Fruit fly (Drosophila melanogaster) whole organism, embryonic: ENCODE results near the gene CDase.

ENCODE experiments used
- Atf-2 ChIP-seq: fragments of 200-800 bp; sonication (Bioruptor generic); optimal IDR thresholded peaks from 2 replicates; lab custom pipeline; 2016; ENCODE audit warnings: missing biosample characterization, missing genetic modification characterization
- Awh ChIP-seq: fragments of 200-800 bp; sonication (Bioruptor generic); IDR thresholded peaks from 2 replicates; pipeline ENCODE4, ENCODE4 v1.3.6; 2022; ENCODE audit warnings: missing biosample characterization, missing genetic modification characterization
- Blimp-1 ChIP-seq: fragments of 200-800 bp; sonication (Bioruptor generic); optimal IDR thresholded peaks from 3 replicates; lab custom pipeline; 2018; ENCODE audit warnings: missing biosample characterization, missing genetic modification characterization, mild to moderate bottlenecking, moderate library complexity, missing genetic modification reagents
- CG10209 ChIP-seq: fragments of 200-800 bp; sonication (Bioruptor generic); optimal IDR thresholded peaks from 3 replicates; lab custom pipeline; 2017; ENCODE audit warnings: missing biosample characterization, mild to moderate bottlenecking, missing genetic modification characterization, missing genetic modification reagents
- CG10654 ChIP-seq: fragments of 200-800 bp; sonication (Bioruptor generic); optimal IDR thresholded peaks from 2 replicates; lab custom pipeline; 2016; ENCODE audit warnings: missing biosample characterization, missing genetic modification characterization
- CG11398 ChIP-seq: fragments of 200-800 bp; sonication (Bioruptor generic); optimal IDR thresholded peaks from 2 replicates; lab custom pipeline; 2016; ENCODE audit warnings: missing biosample characterization, missing genetic modification characterization
- CG12155 ChIP-seq: fragments of 200-800 bp; sonication (Bioruptor generic); optimal IDR thresholded peaks from 3 replicates; lab custom pipeline; 2016; ENCODE audit warnings: missing biosample characterization, missing genetic modification characterization
- CG12299 ChIP-seq: fragments of 200-800 bp; sonication (Bioruptor generic); optimal IDR thresholded peaks from 2 replicates; lab custom pipeline; 2018; ENCODE audit warnings: missing biosample characterization, mild to moderate bottlenecking, missing genetic modification characterization
- CG12942 ChIP-seq: fragments of 200-800 bp; sonication (Bioruptor generic); optimal IDR thresholded peaks from 3 replicates; lab custom pipeline; 2016; ENCODE audit warnings: missing biosample characterization, missing genetic modification characterization
- CG13123 ChIP-seq: fragments of 200-800 bp; sonication (Bioruptor generic); optimal IDR thresholded peaks from 2 replicates; lab custom pipeline; 2016; ENCODE audit warnings: missing biosample characterization, missing genetic modification characterization
- CG13287 ChIP-seq: fragments of 200-800 bp; sonication (Bioruptor generic); IDR thresholded peaks from 2 replicates; pipeline ENCODE4 v1.3.6; 2022; ENCODE audit warnings: missing biosample characterization, missing genetic modification characterization; ENCODE audit not compliant: partially characterized antibody
- CG14014 ChIP-seq: fragments of 200-800 bp; sonication (Bioruptor generic); IDR thresholded peaks from 2 replicates; pipeline ENCODE4 v1.3.6; 2022; ENCODE audit warnings: missing biosample characterization, missing genetic modification characterization
- CG14965 ChIP-seq: fragments of 200-800 bp; sonication (Bioruptor generic); optimal IDR thresholded peaks from 2 replicates; lab custom pipeline; 2016; ENCODE audit warnings: missing biosample characterization, missing genetic modification characterization, borderline replicate concordance
- CG15269 ChIP-seq: fragments of 200-800 bp; sonication (Bioruptor generic); optimal IDR thresholded peaks from 2 replicates; lab custom pipeline; 2018; ENCODE audit warnings: missing biosample characterization, mild to moderate bottlenecking, missing genetic modification characterization, moderate library complexity
- CG17385 ChIP-seq: fragments of 200-800 bp; sonication (Bioruptor generic); optimal IDR thresholded peaks from 3 replicates; lab custom pipeline; 2018; ENCODE audit warnings: missing biosample characterization, mild to moderate bottlenecking, missing genetic modification characterization
- CG17802 ChIP-seq: fragments of 200-800 bp; sonication (Bioruptor generic); optimal IDR thresholded peaks from 2 replicates; lab custom pipeline; 2018; ENCODE audit warnings: missing biosample characterization, mild to moderate bottlenecking, missing genetic modification characterization, moderate library complexity
- CG18599 ChIP-seq: fragments of 200-800 bp; sonication (Bioruptor generic); optimal IDR thresholded peaks from 3 replicates; lab custom pipeline; 2017; ENCODE audit warnings: missing biosample characterization, missing genetic modification characterization, mild to moderate bottlenecking, moderate library complexity, missing genetic modification reagents
- CG2120 ChIP-seq: fragments of 200-800 bp; sonication (Bioruptor generic); optimal IDR thresholded peaks from 3 replicates; lab custom pipeline; 2016; ENCODE audit warnings: missing biosample characterization, missing genetic modification characterization
- CG2712 ChIP-seq: fragments of 200-800 bp; optimal IDR thresholded peaks from 3 replicates; lab custom pipeline; 2019; ENCODE audit warnings: missing biosample characterization, mild to moderate bottlenecking, missing genetic modification characterization, moderate library complexity
- CG31224 ChIP-seq: fragments of 200-800 bp; sonication (Bioruptor generic); IDR thresholded peaks from 2 replicates; pipeline ENCODE4 v1.3.6; 2022; ENCODE audit warnings: missing biosample characterization, missing genetic modification characterization
- CG34422 ChIP-seq: fragments of 200-800 bp; sonication (Bioruptor generic); IDR thresholded peaks from 3 replicates; pipeline ENCODE4 v1.3.6; 2022; ENCODE audit warnings: missing biosample characterization, missing genetic modification characterization
- CG3995 ChIP-seq: fragments of 200-800 bp; sonication (Bioruptor generic); optimal IDR thresholded peaks from 3 replicates; lab custom pipeline; 2016; ENCODE audit warnings: missing biosample characterization, missing genetic modification characterization
- CG42726 ChIP-seq: fragments of 200-800 bp; sonication (Bioruptor generic); IDR thresholded peaks from 2 replicates; pipeline ENCODE4 v1.3.6; 2022; ENCODE audit warnings: missing biosample characterization, missing genetic modification characterization; ENCODE audit not compliant: partially characterized antibody
- CG6175 ChIP-seq: fragments of 200-800 bp; sonication (Bioruptor generic); IDR thresholded peaks from 3 replicates; pipeline ENCODE4 v1.3.6; 2022; ENCODE audit warnings: missing biosample characterization, missing genetic modification characterization
- CG6254 ChIP-seq: fragments of 200-800 bp; sonication (Bioruptor generic); optimal IDR thresholded peaks from 3 replicates; lab custom pipeline; 2017; ENCODE audit warnings: mild to moderate bottlenecking, missing biosample characterization, missing genetic modification reagents, missing genetic modification characterization
- CG6272 ChIP-seq: fragments of 200-800 bp; sonication (Bioruptor generic); IDR thresholded peaks from 2 replicates; pipeline ENCODE4 v1.3.6; 2022; ENCODE audit warnings: missing biosample characterization, missing genetic modification characterization
- CG7372 ChIP-seq: fragments of 200-800 bp; sonication (Bioruptor generic); IDR thresholded peaks from 2 replicates; pipeline ENCODE4 v1.3.6; 2022; ENCODE audit warnings: missing biosample characterization, missing genetic modification characterization
- CG8388 ChIP-seq: fragments of 200-800 bp; sonication (Bioruptor generic); optimal IDR thresholded peaks from 2 replicates; lab custom pipeline; 2019; ENCODE audit warnings: missing biosample characterization, mild to moderate bottlenecking, missing genetic modification characterization, moderate library complexity
- CG8478 ChIP-seq: fragments of >200 bp; optimal IDR thresholded peaks from 2 replicates; lab custom pipeline; 2018
- CG9932 ChIP-seq: fragments of 200-800 bp; sonication (Bioruptor generic); IDR thresholded peaks from 2 replicates; pipeline ENCODE4 v1.3.6; 2022; ENCODE audit warnings: missing biosample characterization, missing genetic modification characterization
- Dref ChIP-seq: fragments of 200-800 bp; sonication (Bioruptor generic); IDR thresholded peaks from 2 replicates; pipeline ENCODE4 v1.3.6; 2022; ENCODE audit warnings: missing biosample characterization, missing genetic modification characterization
- H15 ChIP-seq: fragments of 200-800 bp; sonication (Bioruptor generic); IDR thresholded peaks from 3 replicates; pipeline ENCODE4 v1.3.6; 2022; ENCODE audit warnings: missing biosample characterization, missing genetic modification characterization
- HmgD ChIP-seq: fragments of 200-800 bp; sonication (Bioruptor generic); optimal IDR thresholded peaks from 3 replicates; lab custom pipeline; 2016; ENCODE audit warnings: missing biosample characterization, missing genetic modification characterization
- Nf-YA ChIP-seq: fragments of 200-800 bp; sonication (Bioruptor generic); IDR thresholded peaks from 2 replicates; pipeline ENCODE4 v1.3.6; 2022; ENCODE audit warnings: missing biosample characterization, missing genetic modification characterization
- Opbp ChIP-seq: fragments of 200-800 bp; sonication (Bioruptor generic); IDR thresholded peaks from 3 replicates; pipeline ENCODE4 v1.3.6; 2022; ENCODE audit warnings: missing biosample characterization, missing genetic modification characterization; ENCODE audit not compliant: partially characterized antibody
- abd-A ChIP-seq: fragments of 200-800 bp; sonication (Bioruptor generic); optimal IDR thresholded peaks from 3 replicates; lab custom pipeline; 2019; ENCODE audit warnings: missing biosample characterization, mild to moderate bottlenecking, missing genetic modification characterization, moderate library complexity
- cato ChIP-seq: fragments of 200-800 bp; sonication (Bioruptor generic); optimal IDR thresholded peaks from 2 replicates; lab custom pipeline; 2016; ENCODE audit warnings: missing biosample characterization, missing genetic modification characterization, borderline replicate concordance
- chm ChIP-seq: fragments of 200-800 bp; sonication (Bioruptor generic); IDR thresholded peaks from 2 replicates; pipeline ENCODE4 v1.3.6; 2022; ENCODE audit warnings: missing biosample characterization, missing genetic modification characterization
- da ChIP-seq: fragments of 200-800 bp; sonication (Bioruptor generic); optimal IDR thresholded peaks from 2 replicates; lab custom pipeline; 2016; ENCODE audit warnings: missing biosample characterization, missing genetic modification characterization
- dati ChIP-seq: fragments of 200-800 bp; sonication (Bioruptor generic); IDR thresholded peaks from 2 replicates; pipeline ENCODE4 v1.3.6; 2022; ENCODE audit warnings: missing biosample characterization, missing genetic modification characterization
- hth ChIP-seq: fragments of >200 bp; optimal IDR thresholded peaks from 2 replicates; lab custom pipeline; 2017; ENCODE audit warnings: inconsistent platforms
- kni ChIP-seq: fragments of 200-800 bp; sonication (Bioruptor generic); optimal IDR thresholded peaks from 3 replicates; lab custom pipeline; 2017; ENCODE audit warnings: mild to moderate bottlenecking, missing biosample characterization, missing genetic modification reagents, missing genetic modification characterization
- oc ChIP-seq: fragments of 200-800 bp; sonication (Bioruptor generic); optimal IDR thresholded peaks from 2 replicates; lab custom pipeline; 2018; ENCODE audit warnings: missing biosample characterization, mild to moderate bottlenecking, missing genetic modification characterization, moderate library complexity
- pum ChIP-seq: fragments of 200-800 bp; sonication (Bioruptor generic); optimal IDR thresholded peaks from 2 replicates; lab custom pipeline; 2016; ENCODE audit warnings: missing biosample characterization, missing genetic modification characterization
- row ChIP-seq: fragments of 200-800 bp; sonication (Bioruptor generic); IDR thresholded peaks from 3 replicates; pipeline ENCODE4 v1.3.6; 2022; ENCODE audit warnings: missing biosample characterization, missing genetic modification characterization
- seq ChIP-seq: fragments of 200-800 bp; sonication (Bioruptor generic); IDR thresholded peaks from 2 replicates; pipeline ENCODE4 v1.3.6; 2022; ENCODE audit warnings: missing biosample characterization, missing genetic modification characterization
- slbo ChIP-seq: fragments of 200-800 bp; sonication (Bioruptor generic); IDR thresholded peaks from 2 replicates; pipeline ENCODE4 v1.3.6; 2022; ENCODE audit warnings: missing biosample characterization, missing genetic modification characterization
- tgo ChIP-seq: fragments of 200-800 bp; sonication (Bioruptor generic); IDR thresholded peaks from 3 replicates; pipeline ENCODE4 v1.3.6; 2022; ENCODE audit warnings: missing biosample characterization, missing genetic modification characterization
- tio ChIP-seq: fragments of 200-800 bp; sonication (Bioruptor generic); optimal IDR thresholded peaks from 2 replicates; lab custom pipeline; 2017; ENCODE audit warnings: missing biosample characterization, missing genetic modification characterization, inconsistent platforms
- unpg ChIP-seq: fragments of 200-800 bp; sonication (Bioruptor generic); optimal IDR thresholded peaks from 3 replicates; lab custom pipeline; 2018; ENCODE audit warnings: missing biosample characterization, mild to moderate bottlenecking, missing genetic modification characterization, moderate library complexity
- vfl ChIP-seq: fragments of 200-800 bp; sonication (Bioruptor generic); optimal IDR thresholded peaks from 2 replicates; lab custom pipeline; 2016; ENCODE audit warnings: missing biosample characterization, missing genetic modification characterization

CDase gene

dm6 chr3R:30413795-30414194 is 45.5 kb upstream of the CDase start (continued):
- TF ChIP-seq CG18599 (GFP tag; lab: Kevin White, UChicago) (peak; percentile 63), CG31224 (GFP tag; lab: Robert Waterston, UW) (no peak), row (GFP tag; lab: Robert Waterston, UW) (peak; percentile 67), CG13123 (GFP tag; lab: Kevin White, UChicago) (no peak), CG12155 (GFP tag; lab: Kevin White, UChicago) (peak; percentile 9), CG2712 (peak; percentile 64), CG12299 (tag; lab: Kevin White, UChicago) (no peak), H15 (peak; percentile 66; the same call in 2 of the 3 replicates), CG14965 (no peak), tgo (peak; percentile 33; the same call in 1 of the 3 replicates), CG6175 (GFP tag; lab: Robert Waterston, UW) (no peak), CG6254 (peak; percentile 66), Blimp-1 (peak; percentile 72), abd-A (tag; lab: Kevin White, UChicago) (no peak), CG12942 (GFP tag; lab: Kevin White, UChicago) (peak; percentile 28), CG8478 (lab: Kevin White, UChicago) (no peak), unpg (GFP tag; lab: Kevin White, UChicago) (peak; percentile 72), Atf-2 (GFP tag; lab: Kevin White, UChicago) (peak; percentile 44), chm (GFP tag; lab: Robert Waterston, UW) (0 out of 2 replicates have a peak, but pooled peaks have one; percentile 32), Dref (GFP tag; lab: Robert Waterston, UW) (no peak), da (GFP tag; lab: Kevin White, UChicago) (no peak), CG6272 (peak; percentile 38; the same call in 1 of the 2 replicates), hth (lab: Kevin White, UChicago) (no peak), CG3995 (GFP tag; lab: Kevin White, UChicago) (no peak), CG17802 (no peak), CG42726 (no peak), CG14014 (GFP tag; lab: Robert Waterston, UW) (peak; percentile 49; the same call in 1 of the 2 replicates), CG7372 (GFP tag; lab: Robert Waterston, UW) (peak; percentile 40; the same call in 1 of the 2 replicates), CG34422 (GFP tag; lab: Robert Waterston, UW) (peak; percentile 55; the same call in 1 of the 3 replicates), CG15269 (tag; lab: Kevin White, UChicago) (peak; percentile 47), tio (GFP tag; lab: Kevin White, UChicago) (peak; percentile 19), CG10209 (GFP tag; lab: Kevin White, UChicago) (no peak), Nf-YA (GFP tag; lab: Robert Waterston, UW) (no peak), CG11398 (no peak), HmgD (GFP tag; lab: Kevin White, UChicago) (no peak), seq (0 out of 2 replicates have a peak, but pooled peaks have one; percentile 22), CG8388 (GFP tag; lab: Kevin White, UChicago) (peak; percentile 56), CG13287 (GFP tag; lab: Robert Waterston, UW) (no peak), CG17385 (GFP tag; lab: Kevin White, UChicago) (peak; percentile 31), CG10654 (GFP tag; lab: Kevin White, UChicago) (peak; percentile 41), Awh (GFP tag; lab: Robert Waterston, UW) (peak; percentile 74), vfl (GFP tag; lab: Kevin White, UChicago) (no peak), cato (peak; percentile 47), CG2120 (peak; percentile 25), Opbp (GFP tag; lab: Robert Waterston, UW) (no peak), slbo (no peak; the same call in 1 of the 2 replicates), CG9932 (peak; percentile 36; the same call in 1 of the 2 replicates), kni (GFP tag; lab: Kevin White, UChicago) (no peak), pum (GFP tag; lab: Kevin White, UChicago) (peak; percentile 12), oc (tag; lab: Kevin White, UChicago) (peak; percentile 51), dati (no peak)
